Worm (Caenorhabditis elegans) whole organism, young adult: Measurements from ENCODE around the gene gcy-7.

Experiments used
- B0261.1 ChIP-seq: sonication (generic microtip); optimal IDR thresholded peaks from 2 replicates; lab custom pipeline; 2016; ENCODE audit warnings: mild to moderate bottlenecking, missing genetic modification characterization, moderate library complexity, missing compliant biosample characterization
- B0336.3 ChIP-seq: fragments of 200-800 bp; sonication (Bioruptor generic); IDR thresholded peaks from 2 replicates; pipeline ENCODE4 v1.3.6; 2022; ENCODE audit warnings: missing genetic modification characterization, missing compliant biosample characterization
- D2030.7 ChIP-seq: fragments of 200-800 bp; sonication (Bioruptor generic); IDR thresholded peaks from 2 replicates; pipeline ENCODE4 v1.3.6; 2022; ENCODE audit warnings: missing genetic modification reagents, missing genetic modification characterization, missing compliant biosample characterization
- F10E7.11 ChIP-seq: sonication (generic microtip); optimal IDR thresholded peaks from 2 replicates; lab custom pipeline; 2017; ENCODE audit warnings: mild to moderate bottlenecking, missing genetic modification characterization, moderate library complexity, missing compliant biosample characterization
- F33H1.4 ChIP-seq: fragments of 200-800 bp; sonication (Bioruptor generic); IDR thresholded peaks from 2 replicates; pipeline ENCODE4 v1.3.6; 2022; ENCODE audit warnings: missing genetic modification reagents, missing genetic modification characterization, missing compliant biosample characterization
- F39B2.1 ChIP-seq: fragments of 200-800 bp; sonication (Bioruptor generic); IDR thresholded peaks from 2 replicates; pipeline ENCODE4 v1.3.6; 2022; ENCODE audit warnings: missing genetic modification reagents, missing genetic modification characterization, missing compliant biosample characterization
- F57C9.4 ChIP-seq: sonication (generic microtip); optimal IDR thresholded peaks from 2 replicates; lab custom pipeline; 2017; ENCODE audit warnings: mild to moderate bottlenecking, missing genetic modification characterization, missing compliant biosample characterization
- Y53F4B.3 ChIP-seq: fragments of 200-800 bp; sonication (Bioruptor generic); IDR thresholded peaks from 2 replicates; pipeline ENCODE4 v1.3.6; 2022; ENCODE audit warnings: missing genetic modification reagents, missing genetic modification characterization, missing compliant biosample characterization
- Y53G8AR.9 ChIP-seq: fragments of 200-800 bp; sonication (Bioruptor generic); conservative IDR thresholded peaks from 2 replicates; pipeline ENCODE4 v1.3.6; 2022; ENCODE audit warnings: missing genetic modification reagents, missing genetic modification characterization, missing compliant biosample characterization
- aptf-3 ChIP-seq: fragments of 200-800 bp; sonication (Bioruptor generic); IDR thresholded peaks from 2 replicates; pipeline ENCODE4 v1.3.6; 2022; ENCODE audit warnings: missing genetic modification characterization, missing compliant biosample characterization
- ccch-3 ChIP-seq: fragments of 200-800 bp; sonication (Bioruptor generic); optimal IDR thresholded peaks from 2 replicates; lab custom pipeline; 2018; ENCODE audit warnings: mild to moderate bottlenecking, missing genetic modification characterization, missing compliant biosample characterization
- cebp-2 ChIP-seq: fragments of 200-800 bp; sonication (Bioruptor generic); IDR thresholded peaks from 2 replicates; pipeline ENCODE4 v1.3.6; 2022; ENCODE audit warnings: missing genetic modification characterization, missing compliant biosample characterization
- ceh-40 ChIP-seq: fragments of 200-800 bp; sonication (Bioruptor generic); IDR thresholded peaks from 2 replicates; pipeline ENCODE4 v1.3.6; 2022; ENCODE audit warnings: missing genetic modification characterization, missing compliant biosample characterization
- ceh-79 ChIP-seq: sonication (generic microtip); optimal IDR thresholded peaks from 2 replicates; lab custom pipeline; 2017; ENCODE audit warnings: mild to moderate bottlenecking, missing genetic modification characterization, missing compliant biosample characterization
- die-1 ChIP-seq: sonication (generic microtip); optimal IDR thresholded peaks from 2 replicates; lab custom pipeline; 2016; ENCODE audit warnings: missing genotype, mild to moderate bottlenecking, missing genetic modification characterization, missing compliant biosample characterization
- dpl-1 ChIP-seq: fragments of 150-350 bp; optimal IDR thresholded peaks from 2 replicates; lab custom pipeline; 2014; ENCODE audit warnings: missing biosample characterization, missing genetic modification reagents, missing genetic modification characterization
- efl-1 ChIP-seq: fragments of 150-350 bp; optimal IDR thresholded peaks from 2 replicates; lab custom pipeline; 2014; ENCODE audit warnings: missing biosample characterization, missing genetic modification reagents, missing genetic modification characterization
- egl-44 ChIP-seq: fragments of 200-800 bp; sonication (Bioruptor generic); IDR thresholded peaks from 2 replicates; pipeline ENCODE4 v1.3.6; 2022; ENCODE audit warnings: missing genetic modification reagents, missing genetic modification characterization, missing compliant biosample characterization
- egrh-3 ChIP-seq: fragments of 200-800 bp; sonication (Bioruptor generic); IDR thresholded peaks from 2 replicates; pipeline ENCODE4 v1.3.6; 2022; ENCODE audit warnings: missing genetic modification reagents, missing genetic modification characterization, missing compliant biosample characterization
- ekl-4 ChIP-seq: fragments of 200-800 bp; sonication (Bioruptor generic); IDR thresholded peaks from 2 replicates; pipeline ENCODE4 v1.3.6; 2022; ENCODE audit warnings: missing genetic modification reagents, missing genetic modification characterization, missing compliant biosample characterization
- gei-17 ChIP-seq: fragments of 200-800 bp; sonication (Bioruptor generic); optimal IDR thresholded peaks from 2 replicates; lab custom pipeline; 2018; ENCODE audit warnings: mild to moderate bottlenecking, missing genetic modification characterization, missing compliant biosample characterization
- him-1 ChIP-seq: sonication (generic microtip); optimal IDR thresholded peaks from 2 replicates; lab custom pipeline; 2016; ENCODE audit warnings: missing genotype, missing genetic modification reagents, missing genetic modification characterization, missing compliant biosample characterization
- hmg-20 ChIP-seq: fragments of 200-800 bp; sonication (Bioruptor generic); IDR thresholded peaks from 2 replicates; pipeline ENCODE4 v1.3.6; 2022; ENCODE audit warnings: missing genetic modification reagents, missing genetic modification characterization, missing compliant biosample characterization
- hsf-1 ChIP-seq: fragments of 200-800 bp; sonication (Bioruptor generic); IDR thresholded peaks from 2 replicates; pipeline ENCODE4 v1.3.6; 2022; ENCODE audit warnings: missing genetic modification reagents, missing genetic modification characterization, missing compliant biosample characterization
- let-607 ChIP-seq, 2 experiments: fragments of 200-800 bp in 1 of 2; sonication (Bioruptor generic) in 1 of 2; sonication (generic microtip) in 1 of 2; optimal IDR thresholded peaks; 2 replicates each; lab custom pipeline; 2016 to 2018; ENCODE audit warnings: mild to moderate bottlenecking in 2 of 2, missing compliant biosample characterization in 2 of 2, missing genetic modification characterization in 2 of 2, moderate library complexity in 2 of 2, missing genotype in 1 of 2
- lin-40 ChIP-seq: sonication (generic microtip); optimal IDR thresholded peaks from 2 replicates; lab custom pipeline; 2016; ENCODE audit warnings: missing genetic modification characterization, mild to moderate bottlenecking, missing compliant biosample characterization, missing genotype, missing genetic modification reagents
- lsl-1 ChIP-seq: fragments of 200-800 bp; sonication (Bioruptor generic); optimal IDR thresholded peaks from 2 replicates; lab custom pipeline; 2018; ENCODE audit warnings: mild to moderate bottlenecking, missing genetic modification characterization, moderate library complexity, missing compliant biosample characterization
- madf-6 ChIP-seq: fragments of 200-800 bp; sonication (Bioruptor generic); IDR thresholded peaks from 2 replicates; pipeline ENCODE4 v1.3.6; 2022; ENCODE audit warnings: missing genetic modification reagents, missing genetic modification characterization, missing compliant biosample characterization
- madf-8 ChIP-seq: fragments of 200-800 bp; sonication (Bioruptor generic); conservative IDR thresholded peaks from 2 replicates; pipeline ENCODE4 v1.3.6; 2022; ENCODE audit warnings: missing genetic modification reagents, missing genetic modification characterization, missing compliant biosample characterization
- nfya-2 ChIP-seq: fragments of 200-800 bp; sonication (Bioruptor generic); IDR thresholded peaks from 2 replicates; pipeline ENCODE4 v1.3.6; 2022; ENCODE audit warnings: missing genetic modification reagents, missing genetic modification characterization, missing compliant biosample characterization
- nfyb-1 ChIP-seq: fragments of 200-800 bp; sonication (Bioruptor generic); IDR thresholded peaks from 2 replicates; pipeline ENCODE4 v1.3.6; 2022; ENCODE audit warnings: missing genetic modification reagents, missing genetic modification characterization, missing compliant biosample characterization
- nhr-179 ChIP-seq: sonication (generic microtip); optimal IDR thresholded peaks from 2 replicates; lab custom pipeline; 2016; ENCODE audit warnings: mild to moderate bottlenecking, missing genetic modification characterization, missing compliant biosample characterization
- nhr-27 ChIP-seq: fragments of 200-800 bp; sonication (Bioruptor generic); optimal IDR thresholded peaks from 2 replicates; lab custom pipeline; 2018; ENCODE audit warnings: mild to moderate bottlenecking, missing genetic modification characterization, moderate library complexity, missing compliant biosample characterization
- repo-1 ChIP-seq: sonication (generic microtip); optimal IDR thresholded peaks from 2 replicates; lab custom pipeline; 2017; ENCODE audit warnings: mild to moderate bottlenecking, missing genetic modification characterization, missing compliant biosample characterization
- rpc-1 ChIP-seq, 2 experiments: fragments of 150-350 bp in 1 of 2; sonication (generic microtip) in 1 of 2; optimal IDR thresholded peaks; 2 replicates each; lab custom pipeline; 2014 to 2018; ENCODE audit warnings: missing biosample characterization in 1 of 2, missing genetic modification characterization in 1 of 2, missing genetic modification reagents in 1 of 2, missing genotype in 1 of 2
- sdz-38 ChIP-seq: sonication (generic microtip); optimal IDR thresholded peaks from 2 replicates; lab custom pipeline; 2016; ENCODE audit warnings: missing genotype, missing genetic modification characterization, missing compliant biosample characterization
- sea-2 ChIP-seq: fragments of 200-800 bp; sonication (Bioruptor generic); IDR thresholded peaks from 2 replicates; pipeline ENCODE4 v1.3.6; 2022; ENCODE audit warnings: missing genetic modification characterization, missing compliant biosample characterization
- snpc-1.3 ChIP-seq: sonication (generic microtip); optimal IDR thresholded peaks from 2 replicates; lab custom pipeline; 2017; ENCODE audit warnings: missing genetic modification characterization, mild to moderate bottlenecking, missing compliant biosample characterization, antibody characterized with exemption, moderate library complexity, missing genotype, missing genetic modification reagents; ENCODE audit not compliant: insufficient read depth
- tbp1 ChIP-seq: fragments of 200-800 bp; sonication (Bioruptor generic); optimal IDR thresholded peaks from 2 replicates; lab custom pipeline; 2018; ENCODE audit warnings: mild to moderate bottlenecking, missing genetic modification characterization, missing compliant biosample characterization
- tlf-1 ChIP-seq: fragments of 200-800 bp; sonication (Bioruptor generic); optimal IDR thresholded peaks from 2 replicates; lab custom pipeline; 2018; ENCODE audit warnings: mild to moderate bottlenecking, missing genetic modification characterization, missing compliant biosample characterization
- unc-130 ChIP-seq: sonication (generic microtip); optimal IDR thresholded peaks from 2 replicates; lab custom pipeline; 2016; ENCODE audit warnings: missing genetic modification reagents, missing genetic modification characterization, missing compliant biosample characterization
- xnd-1 ChIP-seq: sonication (generic microtip); optimal IDR thresholded peaks from 2 replicates; lab custom pipeline; 2016; ENCODE audit warnings: missing genotype, missing genetic modification reagents, missing genetic modification characterization, missing compliant biosample characterization
- ztf-18 ChIP-seq: sonication (generic microtip); optimal IDR thresholded peaks from 2 replicates; lab custom pipeline; 2016; ENCODE audit warnings: missing genotype, mild to moderate bottlenecking, missing genetic modification characterization, missing compliant biosample characterization
- ztf-22 ChIP-seq: fragments of 200-800 bp; sonication (Bioruptor generic); optimal IDR thresholded peaks from 2 replicates; lab custom pipeline; 2018; ENCODE audit warnings: mild to moderate bottlenecking, missing genetic modification characterization, moderate library complexity, missing compliant biosample characterization

gcy-7 gene

DNA sequence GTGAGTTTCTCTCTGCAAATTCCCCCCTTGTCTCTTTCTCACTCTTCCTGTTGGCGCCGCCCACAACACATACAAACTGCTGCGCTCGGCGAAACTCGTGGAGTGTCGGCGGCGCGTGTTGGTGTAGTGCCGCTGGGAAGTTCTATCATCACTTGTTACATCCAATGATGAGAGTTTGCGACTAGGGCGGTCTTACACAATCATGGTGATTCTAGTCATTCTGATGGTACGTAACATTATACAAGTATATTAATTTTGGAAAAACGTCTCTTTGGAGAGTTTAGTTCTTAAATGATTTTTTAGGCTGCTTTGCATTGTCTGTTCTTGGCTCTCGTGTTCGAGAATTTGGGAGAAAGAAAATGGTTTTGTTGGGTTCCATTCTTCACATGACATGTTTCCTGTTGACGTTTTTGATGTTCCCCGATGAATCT is 38.2 kb upstream of the gcy-7 start (continued):
- TF ChIP-seq egrh-3 (GFP tag; lab: Robert Waterston, UW) (peak; percentile 50; the same call in 1 of the 2 replicates), him-1 (tag; lab: Kevin White, UChicago) (peak; percentile 99), ceh-79 (tag; lab: Kevin White, UChicago) (no peak), Y53F4B.3 (GFP tag; lab: Robert Waterston, UW) (no peak), ccch-3 (GFP tag; lab: Kevin White, UChicago) (no peak), rpc-1 (optimal IDR thresholded peaks at IDR 0.05; lab: Kevin White, UChicago) (peak; percentile 10), rpc-1 (tag; optimal IDR thresholded peaks at IDR 0.05; lab: Kevin White, UChicago) (peak; percentile 18), hmg-20 (peak; percentile 82), cebp-2 (GFP tag; lab: Robert Waterston, UW) (0 out of 2 replicates have a peak, but pooled peaks have one; percentile 32), F10E7.11 (tag; lab: Kevin White, UChicago) (peak; percentile 55), repo-1 (peak; percentile 85)

DNA sequence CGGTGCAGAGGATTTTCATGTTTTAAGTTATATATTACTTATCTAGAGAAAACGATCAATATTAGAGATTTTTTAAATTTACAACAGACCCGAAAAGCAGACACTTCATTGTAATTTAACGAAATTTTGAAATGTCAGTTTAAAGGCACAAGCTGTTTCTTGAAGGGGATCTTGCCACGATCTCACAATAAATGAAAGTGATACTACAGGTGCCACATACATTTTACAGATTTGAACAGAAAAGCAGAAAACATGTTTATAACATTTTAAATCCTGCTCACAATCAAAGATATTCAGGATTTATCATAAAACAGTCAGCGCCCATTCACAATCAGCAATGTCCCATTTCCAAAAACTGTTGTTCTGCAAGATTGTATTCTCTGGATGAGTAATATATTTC is 37.2 kb upstream of the gcy-7 start:
- TF ChIP-seq ceh-40 (no peak), gei-17 (no peak), B0261.1 (tag; lab: Kevin White, UChicago) (no peak), dpl-1 (GFP tag; lab: Kevin White, UChicago) (no peak), repo-1 (no peak), tbp1 (GFP tag; lab: Kevin White, UChicago) (no peak), hsf-1 (GFP tag; lab: Robert Waterston, UW) (no peak), nhr-27 (tag; lab: Kevin White, UChicago) (no peak), die-1 (tag; lab: Kevin White, UChicago) (no peak), egl-44 (no peak), lin-40 (tag; lab: Kevin White, UChicago) (no peak), sdz-38 (tag; lab: Kevin White, UChicago) (no peak)

DNA sequence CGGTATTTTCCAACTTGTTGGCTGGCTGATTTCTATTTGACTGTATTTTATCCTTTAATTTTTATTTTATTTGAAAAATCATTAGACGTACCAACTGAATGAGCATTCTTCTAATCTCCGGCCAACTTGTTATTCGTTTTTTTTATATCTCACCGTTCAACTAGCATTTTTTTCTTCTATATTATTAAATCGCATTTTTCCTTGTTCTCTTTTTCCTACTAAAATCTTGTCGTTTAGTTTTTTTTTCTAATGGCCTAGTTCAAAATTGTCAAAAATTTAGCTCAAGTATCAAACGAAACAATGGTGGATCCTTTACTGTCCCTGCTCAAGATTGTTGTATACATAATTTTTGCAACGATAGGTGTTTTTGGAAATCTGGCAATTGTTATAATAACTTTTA is 35.8 kb upstream of the gcy-7 start, which contains the start of gene srsx-22:
TSS of gene srsx-22 (plus strand) at position 301 of the 400 bp plus-strand sequence.
- TF ChIP-seq Y53G8AR.9 (GFP tag; lab: Robert Waterston, UW) (no peak), nhr-179 (no peak), sea-2 (GFP tag; lab: Robert Waterston, UW) (no peak), D2030.7 (no peak), nfyb-1 (no peak), ztf-22 (GFP tag; lab: Kevin White, UChicago) (no peak), F39B2.1 (GFP tag; lab: Robert Waterston, UW) (no peak)

DNA sequence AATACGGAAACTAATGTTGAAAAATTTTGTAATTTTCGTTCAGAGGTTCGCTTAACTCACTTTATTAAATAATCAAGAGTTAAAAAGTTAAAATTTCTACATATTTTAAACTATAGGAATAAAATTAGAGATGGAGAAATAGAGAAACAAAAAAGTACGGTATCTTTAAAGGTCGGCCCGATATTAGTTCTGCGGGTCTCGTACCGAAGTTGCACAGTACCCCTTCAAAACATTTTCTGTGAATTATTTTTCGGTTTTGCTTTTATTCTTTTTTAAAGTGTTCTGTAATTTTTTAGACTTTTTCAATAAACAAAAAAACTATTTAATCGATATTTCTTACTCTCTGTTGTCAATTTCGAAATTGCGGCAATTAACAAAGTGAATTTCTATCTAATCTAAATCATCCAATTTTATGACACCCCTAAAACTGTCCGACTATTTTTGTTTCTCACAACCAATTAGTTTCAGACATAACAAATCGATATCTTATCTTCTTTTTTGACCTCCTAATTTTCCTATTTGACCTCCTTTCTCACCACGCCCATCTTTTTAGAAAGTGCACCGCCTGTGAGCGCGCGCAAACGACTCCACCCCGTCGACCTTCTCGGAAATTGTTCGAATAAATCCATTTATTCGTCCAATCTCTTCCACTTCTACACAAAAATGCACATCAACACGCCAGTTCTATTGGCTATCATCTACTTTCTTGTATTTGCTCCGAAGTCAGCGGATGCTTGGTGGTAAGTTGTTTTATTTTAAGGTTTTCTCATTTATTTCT is 31.5 kb upstream of the gcy-7 start, which contains the start of gene mom-2:
TSS of gene mom-2 (plus strand) at position 554 of the 778 bp plus-strand sequence.
- no peak for TF ChIP-seq F57C9.4 (tag; lab: Kevin White, UChicago)
- peak; percentile 4 for TF ChIP-seq snpc-1.3
- peak; percentile 86 for TF ChIP-seq F33H1.4
- TF ChIP-seq ekl-4 (GFP tag; lab: Robert Waterston, UW), result no peak
- peak; percentile 79 for TF ChIP-seq madf-6
- peak; percentile 32 for TF ChIP-seq madf-8 (GFP tag; lab: Robert Waterston, UW)
- no peak for TF ChIP-seq nfya-2 (GFP tag; lab: Robert Waterston, UW)
- peak; percentile 81 for TF ChIP-seq xnd-1 (tag; lab: Kevin White, UChicago)
- peak; percentile 29; the same call in 1 of the 2 replicates for TF ChIP-seq D2030.7
- no peak for TF ChIP-seq let-607 (tag; optimal IDR thresholded peaks at IDR 0.05; lab: Kevin White, UChicago)
- no peak for TF ChIP-seq unc-130 (GFP tag; lab: Kevin White, UChicago)
- TF ChIP-seq efl-1, result peak; percentile 75
- no peak for TF ChIP-seq B0336.3 (GFP tag; lab: Robert Waterston, UW)
- TF ChIP-seq lsl-1, result peak; percentile 93
- TF ChIP-seq repo-1, result no peak
- TF ChIP-seq aptf-3 (GFP tag; lab: Robert Waterston, UW), result no peak
- TF ChIP-seq tlf-1, result no peak
- TF ChIP-seq ztf-18 (tag; lab: Kevin White, UChicago), result peak; percentile 38
